Worm (Caenorhabditis elegans): ENCODE results near the gene misc-1.

- TF ChIP-seq dve-1 (tag; optimal IDR thresholded peaks at IDR 0.05): no peak
- TF ChIP-seq ceh-9 (tag; optimal IDR thresholded peaks at IDR 0.05): no peak
- no peak for TF ChIP-seq nhr-11 (tag; optimal IDR thresholded peaks at IDR 0.05)
- no peak for TF ChIP-seq pros-1 (tag; optimal IDR thresholded peaks at IDR 0.05)
- TF ChIP-seq unc-55 (GFP tag; optimal IDR thresholded peaks at IDR 0.05): no peak
- TF ChIP-seq ceh-22 (tag; optimal IDR thresholded peaks at IDR 0.05): no peak
- no peak for TF ChIP-seq pha-4 (tag; optimal IDR thresholded peaks at IDR 0.05)
- TF ChIP-seq pag-3 (tag; optimal IDR thresholded peaks at IDR 0.05; ENCODE audit: borderline replicate concordance): no peak
- TF ChIP-seq sox-4 (tag; optimal IDR thresholded peaks at IDR 0.05): no peak
- TF ChIP-seq elt-2 (tag; optimal IDR thresholded peaks at IDR 0.05): no peak
- no peak for TF ChIP-seq pax-1 (tag; optimal IDR thresholded peaks at IDR 0.05)
These were observed 8.2 kb downstream of the misc-1 start, which contains the start of gene B0432.11 for ce11 chrII:294606-295005.

Data from whole organism, late embryonic.